Worm (Caenorhabditis elegans): ENCODE measurements around the gene R160.10.
"Not testable (repeated sequence)": the region's sequence is repeated elsewhere in the genome, so short reads cannot be mapped to it uniquely, and the experiment has no call there.

Gene R160.10

DNA sequence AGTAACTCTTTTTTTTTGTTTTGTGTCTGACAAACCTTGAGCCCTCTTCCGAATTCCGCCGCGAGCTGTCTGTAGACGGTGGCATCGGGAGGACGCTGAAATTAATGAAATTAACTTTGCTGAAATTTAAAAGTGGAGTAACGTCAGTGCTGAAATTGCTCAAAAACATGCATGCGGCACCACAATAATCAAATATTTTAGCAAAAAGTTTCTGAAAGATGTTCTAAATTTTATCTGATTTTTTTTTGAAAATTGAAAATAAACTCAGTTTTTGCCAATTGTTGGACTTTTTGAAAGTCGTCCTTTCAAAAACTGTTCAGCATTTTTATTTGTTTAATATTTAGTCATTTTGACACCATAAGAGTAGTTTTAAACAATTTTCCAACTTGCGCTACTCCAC lies 31.4 kb downstream of the R160.10 start, which contains the start of gene cst-2:
Gene cst-2, minus strand, starts transcription at position 101 of the 400 bp plus-strand sequence.
- TF ChIP-seq unc-62 (GFP tag; optimal IDR thresholded peaks at IDR 0.05), result not testable (repeated sequence)

ce11 chrX:4332305-4332704 lies 35.0 kb downstream of the R160.10 start, which contains the start of gene C24A8.6:
TSS of gene C24A8.6 (minus strand) at chrX:4332405.
- TF ChIP-seq unc-62 (GFP tag; optimal IDR thresholded peaks at IDR 0.05), result not testable (repeated sequence)

DNA sequence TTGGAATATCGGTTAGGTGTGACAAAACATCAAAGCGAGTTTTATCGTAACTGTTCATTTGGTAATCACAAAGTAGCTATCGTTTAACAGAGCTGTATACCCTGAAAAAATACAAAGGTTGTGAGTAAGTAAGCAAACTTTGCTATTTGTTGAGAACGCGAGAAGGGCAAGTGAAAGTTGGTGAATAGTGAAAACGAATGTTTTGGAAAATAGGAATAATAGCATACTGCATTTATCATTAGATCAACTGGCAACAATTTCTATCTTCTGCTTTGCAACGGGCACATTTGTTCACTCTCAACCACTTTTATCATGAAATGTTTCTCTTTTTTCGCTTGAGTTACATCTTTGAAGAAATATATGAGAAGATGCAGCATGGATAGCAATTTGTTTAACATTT lies 38.5 kb downstream of the R160.10 start, which contains the start of gene C24A8.5:
Gene C24A8.5, minus strand, starts transcription at position 101 of the 400 bp plus-strand sequence.
- TF ChIP-seq unc-62 (GFP tag; optimal IDR thresholded peaks at IDR 0.05), result no peak

DNA sequence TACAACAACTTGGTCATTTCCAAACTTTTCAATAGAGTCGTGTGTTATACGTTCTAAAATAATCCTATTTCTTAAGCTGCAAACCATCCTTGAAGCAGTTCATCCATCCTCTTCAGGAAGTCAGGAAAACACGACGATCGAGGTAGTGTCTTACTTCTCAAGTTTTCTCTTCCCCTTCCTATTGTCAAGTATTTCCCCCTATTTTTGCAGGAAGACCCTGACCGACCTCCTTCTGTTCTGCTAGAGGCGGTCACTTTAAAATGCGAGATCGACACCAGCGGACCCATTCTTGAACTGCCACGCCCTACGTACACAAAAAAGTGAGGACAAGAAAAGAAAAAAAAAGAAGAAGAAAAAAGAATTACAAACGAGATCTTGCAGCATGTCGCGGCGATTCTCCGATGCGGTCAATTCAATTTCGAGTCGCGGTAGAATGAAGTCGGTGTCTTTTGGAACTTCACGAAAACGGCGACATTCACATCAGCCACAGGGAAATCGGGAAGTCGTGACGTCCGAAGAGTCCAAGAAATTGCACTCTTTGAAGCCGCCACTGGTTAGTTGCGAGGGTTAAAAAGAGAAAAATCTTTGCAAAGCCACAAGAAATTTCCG lies 44.4 kb downstream of the R160.10 start:
- TF ChIP-seq unc-62 (GFP tag; optimal IDR thresholded peaks at IDR 0.05), result no peak

DNA sequence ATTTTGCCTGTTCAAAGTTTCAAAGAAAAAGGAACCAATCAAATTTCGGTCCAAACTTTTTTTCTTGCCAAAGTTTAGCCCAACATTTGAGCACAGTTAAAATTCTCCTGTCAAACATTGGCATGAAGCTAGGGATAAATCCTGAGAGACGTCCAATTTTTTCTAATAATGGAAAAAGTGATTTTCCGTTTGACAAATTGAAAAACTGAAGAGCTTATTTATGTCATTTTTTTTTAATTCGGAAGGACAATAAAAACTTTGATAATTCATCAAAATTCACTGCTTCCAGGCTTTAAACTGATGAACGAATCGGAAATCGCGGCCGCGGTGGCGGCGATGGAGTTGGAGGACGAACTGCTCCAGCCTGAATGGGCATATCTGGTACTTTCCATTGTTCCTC lies 46.8 kb downstream of the R160.10 start, which contains the start of gene dop-6:
Gene dop-6, plus strand, starts transcription at position 301 of the 400 bp plus-strand sequence.
- no peak for TF ChIP-seq unc-62 (GFP tag; optimal IDR thresholded peaks at IDR 0.05)

DNA sequence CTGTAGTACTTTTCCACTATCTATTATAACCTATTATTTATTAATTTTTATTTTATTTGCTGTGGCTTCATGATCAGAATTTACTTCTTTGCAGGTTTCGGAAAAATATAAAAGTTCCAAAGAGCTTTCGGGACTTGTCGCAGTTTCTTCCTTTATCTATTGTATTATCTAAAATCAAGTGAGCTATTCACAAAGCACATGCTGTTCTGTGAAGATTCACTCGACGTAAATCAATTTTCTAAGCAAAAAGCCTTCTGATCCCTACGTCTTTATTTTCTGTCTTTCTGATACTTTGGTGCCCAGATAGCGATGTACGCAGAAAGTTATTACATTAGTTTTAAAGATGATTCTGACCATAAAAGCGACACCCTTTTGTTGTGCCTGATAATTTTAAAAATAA lies 50.2 kb downstream of the R160.10 start:
- no peak for TF ChIP-seq unc-62 (GFP tag; optimal IDR thresholded peaks at IDR 0.05)
